Worm (Caenorhabditis elegans) whole organism, midembryonic: Measurements from ENCODE around the gene C06B3.7.

Source experiments
- T22C8.4 ChIP-seq: fragments of 200-800 bp; sonication (Bioruptor generic); IDR thresholded peaks from 2 replicates; pipeline ENCODE4 v1.3.6; 2022; ENCODE audit warnings: missing genetic modification characterization, missing compliant biosample characterization
- cog-1 ChIP-seq: sonication (generic microtip); optimal IDR thresholded peaks from 2 replicates; lab custom pipeline; 2016; ENCODE audit warnings: missing genetic modification characterization, missing compliant biosample characterization
- flt-1 ChIP-seq: fragments of 200-800 bp; sonication (Bioruptor generic); IDR thresholded peaks from 2 replicates; pipeline ENCODE4 v1.3.6; 2022; ENCODE audit warnings: missing genetic modification characterization, missing compliant biosample characterization
- klf-2 ChIP-seq: fragments of 200-800 bp; sonication (Bioruptor generic); conservative IDR thresholded peaks from 2 replicates; pipeline ENCODE4 v1.3.6; 2022; ENCODE audit warnings: missing genetic modification reagents, missing genetic modification characterization, missing compliant biosample characterization
- ref-1 ChIP-seq: fragments of 200-800 bp; sonication (Bioruptor generic); conservative IDR thresholded peaks from 2 replicates; pipeline ENCODE4 v1.3.6; 2022; ENCODE audit warnings: missing genetic modification reagents, missing genetic modification characterization, missing compliant biosample characterization
- tab-1 ChIP-seq: fragments of 200-800 bp; sonication (Bioruptor generic); IDR thresholded peaks from 2 replicates; pipeline ENCODE4 v1.3.6; 2022; ENCODE audit warnings: missing genetic modification characterization, missing compliant biosample characterization
- ztf-23 ChIP-seq: fragments of 200-800 bp; sonication (Bioruptor generic); IDR thresholded peaks from 2 replicates; pipeline ENCODE4 v1.3.6; 2022; ENCODE audit warnings: missing genetic modification reagents, missing genetic modification characterization, missing compliant biosample characterization
- ztf-29 ChIP-seq: fragments of 200-800 bp; sonication (Bioruptor generic); IDR thresholded peaks from 2 replicates; pipeline ENCODE4 v1.3.6; 2022; ENCODE audit warnings: missing genetic modification reagents, missing genetic modification characterization, missing compliant biosample characterization

DNA sequence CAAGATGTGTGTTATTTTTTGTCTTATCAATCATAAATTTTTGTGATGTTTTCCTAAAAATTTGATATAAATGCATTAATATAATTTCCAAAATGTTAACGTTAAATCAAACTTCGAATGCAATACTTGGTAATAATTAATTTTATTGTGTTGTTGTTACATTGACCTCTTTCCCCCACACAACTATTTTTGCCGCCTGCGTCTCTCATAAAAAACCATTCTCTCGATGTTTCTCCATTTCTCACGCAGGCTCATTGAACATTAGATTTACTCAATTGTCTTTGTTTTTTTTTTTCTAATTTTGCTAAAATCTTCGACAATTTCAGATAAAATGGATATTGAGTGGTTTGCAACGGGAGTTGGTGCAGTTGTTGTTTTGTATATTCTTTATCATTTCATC is 3.3 kb upstream of the C06B3.7 start, which contains the start of gene stdh-1:
- TF ChIP-seq klf-2 (GFP tag; lab: Robert Waterston, UW), result no peak
- no peak for TF ChIP-seq ref-1 (GFP tag; lab: Robert Waterston, UW)
- TF ChIP-seq T22C8.4, result no peak
- TF ChIP-seq tab-1 (GFP tag; lab: Robert Waterston, UW), result no peak
- no peak for TF ChIP-seq ztf-23 (GFP tag; lab: Robert Waterston, UW)
- peak; percentile 20 for TF ChIP-seq cog-1
- no peak for TF ChIP-seq flt-1 (GFP tag; lab: Robert Waterston, UW)
- no peak for TF ChIP-seq ztf-29 (GFP tag; lab: Robert Waterston, UW)
